Worm (Caenorhabditis elegans) whole organism, L4/young adult: ENCODE results near the gene cyp-33C2.
A peak's percentile ranks its signal among the peaks of the same experiment; 100 is the strongest.

Source experiments
- W03F9.2 ChIP-seq: fragments of 150-350 bp; optimal IDR thresholded peaks from 2 replicates; lab custom pipeline; 2014; ENCODE audit warnings: missing biosample characterization, missing genetic modification characterization
- dao-5 ChIP-seq: sonication (generic microtip); optimal IDR thresholded peaks from 2 replicates; lab custom pipeline; 2016; ENCODE audit warnings: missing genotype, missing genetic modification characterization, moderate library complexity, missing compliant biosample characterization
- him-1 ChIP-seq: sonication (generic microtip); optimal IDR thresholded peaks from 2 replicates; lab custom pipeline; 2016; ENCODE audit warnings: missing genotype, missing genetic modification reagents, missing genetic modification characterization, missing compliant biosample characterization

ce11 chrV:2138287-2138686, 45.0 kb upstream of the cyp-33C2 start:
- TF ChIP-seq him-1 (tag; lab: Kevin White, UChicago) (peak; percentile 23), dao-5 (tag; lab: Kevin White, UChicago) (no peak), W03F9.2 (tag; lab: Kevin White, UChicago) (no peak)
